Worm (Caenorhabditis elegans) whole organism, L1 larva: ENCODE data around the gene T26H5.9.

Experiments
- C16A3.4 ChIP-seq: fragments of 150-350 bp; optimal IDR thresholded peaks from 2 replicates; lab custom pipeline; 2014; ENCODE audit warnings: missing biosample characterization, missing genetic modification characterization
- aha-1 ChIP-seq: fragments of 150-350 bp; optimal IDR thresholded peaks from 2 replicates; lab custom pipeline; 2014; ENCODE audit warnings: missing biosample characterization, missing genetic modification characterization
- alr-1 ChIP-seq: fragments of 200-800 bp; sonication (Bioruptor generic); optimal IDR thresholded peaks from 2 replicates; lab custom pipeline; 2018; ENCODE audit warnings: borderline replicate concordance, mild to moderate bottlenecking, missing genetic modification characterization, missing compliant biosample characterization
- ceh-82 ChIP-seq, 3 experiments: fragments of 150-350 bp in 1 of 3; sonication (generic microtip) in 2 of 3; optimal IDR thresholded peaks; 2 replicates each; lab custom pipeline; 2014 to 2017; ENCODE audit warnings: missing biosample characterization in 3 of 3, missing genetic modification characterization in 3 of 3
- ceh-88 ChIP-seq: fragments of 200-800 bp; sonication (Bioruptor generic); IDR thresholded peaks from 2 replicates; pipeline ENCODE4 v1.3.6; 2022; ENCODE audit warnings: missing genetic modification characterization, missing compliant biosample characterization
- egl-27 ChIP-seq, 2 experiments: fragments of 150-350 bp in 1 of 2; sonication (generic microtip); optimal IDR thresholded peaks; 3 replicates each; lab custom pipeline; 2017 to 2018; ENCODE audit warnings: missing biosample characterization in 2 of 2, missing genetic modification characterization in 2 of 2, missing genetic modification reagents in 2 of 2
- lir-3 ChIP-seq: sonication (generic microtip); optimal IDR thresholded peaks from 2 replicates; lab custom pipeline; 2016; ENCODE audit warnings: mild to moderate bottlenecking, missing genetic modification characterization, moderate library complexity, missing compliant biosample characterization; ENCODE audit not compliant: poor library complexity
- mep-1 ChIP-seq: fragments of 150-350 bp; optimal IDR thresholded peaks from 2 replicates; lab custom pipeline; 2014; ENCODE audit warnings: missing biosample characterization, missing genetic modification characterization
- nhr-11 ChIP-seq: fragments of 150-350 bp; optimal IDR thresholded peaks from 2 replicates; lab custom pipeline; 2014; ENCODE audit warnings: missing biosample characterization, missing genetic modification characterization
- nhr-237 ChIP-seq: fragments of 150-350 bp; optimal IDR thresholded peaks from 2 replicates; lab custom pipeline; 2014; ENCODE audit warnings: missing biosample characterization, missing genetic modification characterization
- tbx-2 ChIP-seq: sonication (generic microtip); optimal IDR thresholded peaks from 2 replicates; lab custom pipeline; 2016; ENCODE audit warnings: missing genetic modification characterization, missing compliant biosample characterization
- unc-86 ChIP-seq: sonication (generic microtip); optimal IDR thresholded peaks from 2 replicates; lab custom pipeline; 2016; ENCODE audit warnings: missing genetic modification characterization, missing compliant biosample characterization

- TF ChIP-seq lir-3 (tag; lab: Kevin White, UChicago) = no peak
- TF ChIP-seq C16A3.4 (tag; lab: Kevin White, UChicago) = no peak
- no peak for TF ChIP-seq ceh-88
- TF ChIP-seq mep-1 (tag; lab: Kevin White, UChicago) = no peak
- no peak for TF ChIP-seq alr-1 (tag; lab: Kevin White, UChicago)
- TF ChIP-seq aha-1 (tag; lab: Kevin White, UChicago) = no peak
- TF ChIP-seq unc-86 = no peak
- no peak for TF ChIP-seq nhr-11 (tag; lab: Kevin White, UChicago)
- no peak for TF ChIP-seq nhr-237 (tag; lab: Kevin White, UChicago)
- no peak for TF ChIP-seq ceh-82 (tag; optimal IDR thresholded peaks at IDR 0.05; lab: Kevin White, UChicago)
- no peak for TF ChIP-seq egl-27 (tag; optimal IDR thresholded peaks at IDR 0.05; lab: Kevin White, UChicago)
- no peak for TF ChIP-seq tbx-2
These were observed 47.8 kb downstream of the T26H5.9 start, which contains the start of gene str-264 for ce11 chrV:15492518-15492917.
